Fruit fly (Drosophila melanogaster): ENCODE results near the gene CG7326.

- TF ChIP-seq CG18764 (GFP tag; optimal IDR thresholded peaks at IDR 0.05) (peak; percentile 50), Scr (GFP tag; IDR thresholded peaks at IDR 0.05; ENCODE audit: partially characterized antibody) (no peak), CG31441 (GFP tag; IDR thresholded peaks at IDR 0.05) (no peak; the same call in 1 of the 2 replicates), Fer2 (tag; optimal IDR thresholded peaks at IDR 0.05) (no peak), gsb-n (tag; optimal IDR thresholded peaks at IDR 0.05) (no peak)
Measured at dm6 chrX:18869489-18870132, 6.0 kb upstream of the CG7326 start.
